Fruit fly (Drosophila melanogaster): ENCODE measurements around the gene btn.

btn gene

DNA sequence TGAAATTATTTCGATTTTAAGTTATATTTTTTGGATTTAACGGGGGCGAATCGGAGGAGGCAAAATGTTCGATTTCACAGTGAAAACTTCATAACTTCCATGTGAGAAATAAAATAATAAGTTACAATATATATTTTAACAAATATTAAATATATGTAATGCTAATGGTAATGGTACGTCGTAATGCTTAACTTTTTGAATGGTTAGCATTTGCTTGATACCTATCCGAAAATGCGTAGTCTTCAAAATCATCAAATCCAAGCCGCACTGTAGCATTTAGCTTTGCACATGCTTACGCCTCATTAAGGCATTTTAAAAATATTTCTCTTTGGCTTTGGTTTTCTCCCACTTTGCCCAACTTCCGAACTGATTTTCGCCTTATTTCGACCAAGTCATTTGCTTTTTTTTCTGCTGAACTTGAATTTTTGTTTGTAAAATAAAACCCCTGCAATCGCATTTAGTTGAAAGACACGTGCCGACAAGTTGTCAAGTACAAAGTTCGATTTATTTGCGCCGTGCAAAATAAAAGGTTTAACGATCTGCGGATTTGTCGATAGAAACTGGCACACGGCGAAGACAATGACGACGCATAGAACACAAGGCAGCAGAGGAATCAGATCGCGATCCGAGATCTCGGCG lies 43.5 kb downstream of the btn start (continued):
- TF ChIP-seq Optix (GFP tag; IDR thresholded peaks at IDR 0.05) (no peak), CG8944 (GFP tag; optimal IDR thresholded peaks at IDR 0.05) (no peak), HHEX (GFP tag; optimal IDR thresholded peaks at IDR 0.05) (peak; percentile 28), CG7372 (GFP tag; IDR thresholded peaks at IDR 0.05) (no peak), Ptx1 (GFP tag; IDR thresholded peaks at IDR 0.05) (peak; percentile 45; the same call in 1 of the 2 replicates), CG6683 (GFP tag; optimal IDR thresholded peaks at IDR 0.05) (no peak), lmd (GFP tag; IDR thresholded peaks at IDR 0.05) (peak; percentile 36; the same call in 1 of the 2 replicates), HLHmδ (GFP tag; optimal IDR thresholded peaks at IDR 0.05) (no peak), fd96Cb (tag; optimal IDR thresholded peaks at IDR 0.05) (no peak), CG2199 (GFP tag; IDR thresholded peaks at IDR 0.05) (no peak), kah (GFP tag; optimal IDR thresholded peaks at IDR 0.05) (no peak), Fer3 (tag; optimal IDR thresholded peaks at IDR 0.05) (no peak), Ssrp (tag; optimal IDR thresholded peaks at IDR 0.05) (no peak), sisA (GFP tag; IDR thresholded peaks at IDR 0.05) (0 out of 2 replicates have a peak, but pooled peaks have one; percentile 37), CG6765 (GFP tag; optimal IDR thresholded peaks at IDR 0.05) (no peak), gem (tag; optimal IDR thresholded peaks at IDR 0.05) (peak; percentile 46), Hsf (GFP tag; optimal IDR thresholded peaks at IDR 0.05) (no peak), tgo (GFP tag; IDR thresholded peaks at IDR 0.05) (peak; percentile 44; the same call in 1 of the 3 replicates), CG17361 (GFP tag; IDR thresholded peaks at IDR 0.05) (0 out of 3 replicates have a peak, but pooled peaks have one; percentile 25), abd-A (tag; optimal IDR thresholded peaks at IDR 0.05) (no peak), dpn (GFP tag; optimal IDR thresholded peaks at IDR 0.05) (peak in 1 of 2 experiments; percentile 22), cad (GFP tag; optimal IDR thresholded peaks at IDR 0.05) (no peak), CG12104 (GFP tag; optimal IDR thresholded peaks at IDR 0.05) (no peak), B-H1 (GFP tag; IDR thresholded peaks at IDR 0.05) (peak; percentile 21; the same call in 1 of the 3 replicates), CG16863 (GFP tag; optimal IDR thresholded peaks at IDR 0.05) (no peak), CG15269 (tag; optimal IDR thresholded peaks at IDR 0.05) (peak; percentile 58), CG14965 (GFP tag; optimal IDR thresholded peaks at IDR 0.05; ENCODE audit: borderline replicate concordance) (no peak), CG6854 (GFP tag; optimal IDR thresholded peaks at IDR 0.05) (no peak), D (optimal IDR thresholded peaks at IDR 0.05) (no peak), D (GFP tag; optimal IDR thresholded peaks at IDR 0.05) (no peak), maf-S (GFP tag; optimal IDR thresholded peaks at IDR 0.05) (no peak), jing (GFP tag; optimal IDR thresholded peaks at IDR 0.05) (no peak), CG11696 (GFP tag; IDR thresholded peaks at IDR 0.05) (no peak), CG13424 (tag; optimal IDR thresholded peaks at IDR 0.05) (peak; percentile 8), CG8765 (GFP tag; IDR thresholded peaks at IDR 0.05) (no peak), Hr51 (GFP tag; optimal IDR thresholded peaks at IDR 0.05) (peak in 1 of 2 experiments; percentile 46), vvl (GFP tag; IDR thresholded peaks at IDR 0.05) (peak; percentile 57), CG11085 (GFP tag; IDR thresholded peaks at IDR 0.05) (no peak), stc (GFP tag; IDR thresholded peaks at IDR 0.05) (peak; percentile 67), yki (optimal IDR thresholded peaks at IDR 0.05) (no peak), dimm (GFP tag; IDR thresholded peaks at IDR 0.05) (no peak), CG12942 (GFP tag; optimal IDR thresholded peaks at IDR 0.05) (no peak), hkb (optimal IDR thresholded peaks at IDR 0.05) (no peak), hkb (GFP tag; IDR thresholded peaks at IDR 0.05) (peak; percentile 20; the same call in 1 of the 2 replicates), trh (GFP tag; optimal IDR thresholded peaks at IDR 0.05) (no peak), dmrt11E (tag; optimal IDR thresholded peaks at IDR 0.05) (no peak), tap (tag; optimal IDR thresholded peaks at IDR 0.05) (peak; percentile 24), CG7745 (tag; optimal IDR thresholded peaks at IDR 0.05) (no peak), Opbp (GFP tag; IDR thresholded peaks at IDR 0.05; ENCODE audit: partially characterized antibody) (no peak), Antp (GFP tag; optimal IDR thresholded peaks at IDR 0.05) (no peak), CG17328 (GFP tag; IDR thresholded peaks at IDR 0.05) (peak; percentile 34; the same call in 1 of the 2 replicates)

All from whole organism, embryonic.